Fruit fly (Drosophila melanogaster) whole organism, embryonic: ENCODE measurements around the gene Tpr2.

ENCODE experiments used
- Aef1 ChIP-seq: fragments of 200-800 bp; sonication (Bioruptor generic); IDR thresholded peaks from 3 replicates; pipeline ENCODE4 v1.3.6; 2022; ENCODE audit warnings: missing biosample characterization, missing genetic modification characterization
- Atf-2 ChIP-seq: fragments of 200-800 bp; sonication (Bioruptor generic); optimal IDR thresholded peaks from 2 replicates; lab custom pipeline; 2016; ENCODE audit warnings: missing biosample characterization, missing genetic modification characterization
- CG1024 ChIP-seq: fragments of 200-800 bp; sonication (Bioruptor generic); IDR thresholded peaks from 2 replicates; pipeline ENCODE4 v1.3.6; 2022; ENCODE audit warnings: missing biosample characterization, missing genetic modification characterization
- CG10267 ChIP-seq: fragments of 200-800 bp; sonication (Bioruptor generic); optimal IDR thresholded peaks from 2 replicates; lab custom pipeline; 2018; ENCODE audit warnings: missing biosample characterization, mild to moderate bottlenecking, missing genetic modification characterization, moderate library complexity
- CG10366 ChIP-seq: fragments of 200-800 bp; sonication (Bioruptor generic); IDR thresholded peaks from 2 replicates; pipeline ENCODE4 v1.3.6; 2022; ENCODE audit warnings: missing biosample characterization, missing genetic modification characterization
- CG12104 ChIP-seq: fragments of 200-800 bp; sonication (Bioruptor generic); optimal IDR thresholded peaks from 3 replicates; lab custom pipeline; 2016; ENCODE audit warnings: missing biosample characterization, missing genetic modification characterization
- CG12299 ChIP-seq: fragments of 200-800 bp; sonication (Bioruptor generic); optimal IDR thresholded peaks from 2 replicates; lab custom pipeline; 2018; ENCODE audit warnings: missing biosample characterization, mild to moderate bottlenecking, missing genetic modification characterization
- CG12744 ChIP-seq: fragments of 200-800 bp; sonication (Bioruptor generic); optimal IDR thresholded peaks from 2 replicates; lab custom pipeline; 2016; ENCODE audit warnings: missing biosample characterization, missing genetic modification characterization
- CG14965 ChIP-seq: fragments of 200-800 bp; sonication (Bioruptor generic); optimal IDR thresholded peaks from 2 replicates; lab custom pipeline; 2016; ENCODE audit warnings: missing biosample characterization, missing genetic modification characterization, borderline replicate concordance
- CG17612 ChIP-seq: fragments of 200-800 bp; sonication (Bioruptor generic); IDR thresholded peaks from 2 replicates; pipeline ENCODE4 v1.3.6; 2022; ENCODE audit warnings: missing biosample characterization, missing genetic modification characterization
- CG34376 ChIP-seq: fragments of 200-800 bp; sonication (Bioruptor generic); optimal IDR thresholded peaks from 2 replicates; lab custom pipeline; 2018; ENCODE audit warnings: missing biosample characterization, mild to moderate bottlenecking, missing genetic modification characterization
- CG3838 ChIP-seq: fragments of 200-800 bp; sonication (Bioruptor generic); optimal IDR thresholded peaks from 3 replicates; lab custom pipeline; 2016; ENCODE audit warnings: missing biosample characterization, missing genetic modification characterization
- CG4404 ChIP-seq: fragments of 200-800 bp; sonication (Bioruptor generic); IDR thresholded peaks from 2 replicates; pipeline ENCODE4 v1.3.6; 2022; ENCODE audit warnings: missing biosample characterization, missing genetic modification characterization
- CG7745 ChIP-seq: fragments of 200-800 bp; sonication (Bioruptor generic); optimal IDR thresholded peaks from 2 replicates; lab custom pipeline; 2018; ENCODE audit warnings: missing biosample characterization, mild to moderate bottlenecking, missing genetic modification characterization, moderate library complexity
- CG8290 ChIP-seq, 3 experiments: fragments of 200-800 bp; sonication (Bioruptor generic); optimal IDR thresholded peaks; 2 replicates each; lab custom pipeline; 2016 to 2019; ENCODE audit warnings: missing biosample characterization in 3 of 3, missing genetic modification characterization in 3 of 3, mild to moderate bottlenecking in 2 of 3, moderate library complexity in 1 of 3
- CG9609 ChIP-seq: fragments of 200-800 bp; sonication (Bioruptor generic); optimal IDR thresholded peaks from 3 replicates; lab custom pipeline; 2016; ENCODE audit warnings: missing biosample characterization, missing genetic modification characterization
- D19B ChIP-seq: fragments of 200-800 bp; sonication (Bioruptor generic); optimal IDR thresholded peaks from 2 replicates; lab custom pipeline; 2017; ENCODE audit warnings: missing biosample characterization, mild to moderate bottlenecking, missing genetic modification characterization
- Dbx ChIP-seq: fragments of 200-800 bp; sonication (Bioruptor generic); IDR thresholded peaks from 3 replicates; pipeline ENCODE4 v1.3.6; 2022; ENCODE audit warnings: missing biosample characterization, missing genetic modification characterization
- Dip2 ChIP-seq: fragments of 200-800 bp; sonication (Bioruptor generic); IDR thresholded peaks from 2 replicates; pipeline ENCODE4 v1.3.6; 2022; ENCODE audit warnings: missing biosample characterization, missing genetic modification characterization
- Fer2 ChIP-seq: fragments of 200-800 bp; sonication (Bioruptor generic); optimal IDR thresholded peaks from 2 replicates; lab custom pipeline; 2018; ENCODE audit warnings: missing biosample characterization, mild to moderate bottlenecking, missing genetic modification characterization, moderate library complexity
- Hmr ChIP-seq: fragments of 200-800 bp; sonication (Bioruptor generic); optimal IDR thresholded peaks from 3 replicates; lab custom pipeline; 2017; ENCODE audit warnings: mild to moderate bottlenecking, missing biosample characterization, missing genetic modification reagents, missing genetic modification characterization
- Hr3 ChIP-seq: fragments of 200-800 bp; sonication (Bioruptor generic); optimal IDR thresholded peaks from 3 replicates; lab custom pipeline; 2016; ENCODE audit warnings: missing biosample characterization, missing genetic modification characterization
- Hr78 ChIP-seq, 2 experiments: fragments of 200-800 bp in 1 of 2; fragments of >200 bp in 1 of 2; sonication (Bioruptor generic) in 1 of 2; optimal IDR thresholded peaks; 2 replicates each; lab custom pipeline; 2017 to 2019; ENCODE audit warnings: missing biosample characterization in 2 of 2, missing genetic modification characterization in 2 of 2, mild to moderate bottlenecking in 1 of 2, moderate library complexity in 1 of 2
- Jarid2 ChIP-seq: fragments of 200-800 bp; sonication (Bioruptor generic); optimal IDR thresholded peaks from 3 replicates; lab custom pipeline; 2017; ENCODE audit warnings: mild to moderate bottlenecking, missing biosample characterization, missing genetic modification reagents, missing genetic modification characterization
- NK7.1 ChIP-seq: fragments of 200-800 bp; sonication (Bioruptor generic); optimal IDR thresholded peaks from 3 replicates; lab custom pipeline; 2016; ENCODE audit warnings: missing biosample characterization, missing genetic modification characterization
- Side ChIP-seq: fragments of 200-800 bp; sonication (Bioruptor generic); optimal IDR thresholded peaks from 2 replicates; lab custom pipeline; 2016; ENCODE audit warnings: missing biosample characterization, missing genetic modification characterization
- Sin3A ChIP-seq: fragments of >200 bp; optimal IDR thresholded peaks from 2 replicates; lab custom pipeline; 2018
- Spps ChIP-seq: fragments of 200-800 bp; sonication (Bioruptor generic); optimal IDR thresholded peaks from 2 replicates; lab custom pipeline; 2018; ENCODE audit warnings: missing biosample characterization, mild to moderate bottlenecking, missing genetic modification characterization
- Sry-δ ChIP-seq: fragments of 200-800 bp; sonication (Bioruptor generic); optimal IDR thresholded peaks from 2 replicates; lab custom pipeline; 2016; ENCODE audit warnings: missing biosample characterization, missing genetic modification characterization
- al ChIP-seq: fragments of 200-800 bp; sonication (Bioruptor generic); IDR thresholded peaks from 2 replicates; pipeline ENCODE4 v1.3.6; 2022; ENCODE audit warnings: missing biosample characterization, missing genetic modification characterization
- ara ChIP-seq: fragments of 200-800 bp; sonication (Bioruptor generic); IDR thresholded peaks from 2 replicates; pipeline ENCODE4 v1.3.6; 2022; ENCODE audit warnings: missing biosample characterization, missing genetic modification characterization
- ato ChIP-seq: fragments of 200-800 bp; sonication (Bioruptor generic); IDR thresholded peaks from 2 replicates; pipeline ENCODE4 v1.3.6; 2022; ENCODE audit warnings: missing biosample characterization, missing genetic modification characterization; ENCODE audit not compliant: partially characterized antibody
- cad ChIP-seq: fragments of >200 bp; optimal IDR thresholded peaks from 2 replicates; lab custom pipeline; 2017; ENCODE audit warnings: missing biosample characterization, missing genetic modification characterization
- caup ChIP-seq: fragments of 200-800 bp; sonication (Bioruptor generic); optimal IDR thresholded peaks from 3 replicates; lab custom pipeline; 2017; ENCODE audit warnings: missing biosample characterization, mild to moderate bottlenecking, missing genetic modification characterization, moderate library complexity; ENCODE audit not compliant: severe bottlenecking
- dati ChIP-seq: fragments of 200-800 bp; sonication (Bioruptor generic); IDR thresholded peaks from 2 replicates; pipeline ENCODE4 v1.3.6; 2022; ENCODE audit warnings: missing biosample characterization, missing genetic modification characterization
- dmrt99B ChIP-seq: fragments of 200-800 bp; sonication (Bioruptor generic); optimal IDR thresholded peaks from 2 replicates; lab custom pipeline; 2018; ENCODE audit warnings: missing biosample characterization, mild to moderate bottlenecking, missing genetic modification characterization, moderate library complexity
- gt ChIP-seq: fragments of 200-800 bp; sonication (Bioruptor generic); IDR thresholded peaks from 2 replicates; pipeline ENCODE4 v1.3.6; 2022; ENCODE audit warnings: missing biosample characterization, missing genetic modification characterization
- insv ChIP-seq, 2 experiments: fragments of 200-800 bp; sonication (Bioruptor generic); optimal IDR thresholded peaks; 3 replicates each; lab custom pipeline; 2016 to 2018; ENCODE audit warnings: missing biosample characterization in 2 of 2, missing genetic modification characterization in 2 of 2
- jumu ChIP-seq: fragments of 200-800 bp; sonication (Bioruptor generic); optimal IDR thresholded peaks from 3 replicates; lab custom pipeline; 2016; ENCODE audit warnings: missing biosample characterization, missing genetic modification characterization
- lov ChIP-seq, 2 experiments: fragments of 200-800 bp in 1 of 2; fragments of >200 bp in 1 of 2; sonication (Bioruptor generic) in 1 of 2; IDR thresholded peaks in 1 of 2; optimal IDR thresholded peaks in 1 of 2; 2 replicates in 1 of 2; 3 replicates in 1 of 2; pipeline versions ENCODE4 v1.3.6 to Lab custom; 2017 to 2022; ENCODE audit warnings: missing biosample characterization in 1 of 2, missing genetic modification characterization in 1 of 2
- org-1 ChIP-seq: fragments of 200-800 bp; sonication (Bioruptor generic); optimal IDR thresholded peaks from 2 replicates; lab custom pipeline; 2017; ENCODE audit warnings: missing biosample characterization, missing genetic modification characterization
- peb ChIP-seq: fragments of 200-800 bp; sonication (Bioruptor generic); IDR thresholded peaks from 2 replicates; pipeline ENCODE4 v1.3.6; 2022; ENCODE audit warnings: missing biosample characterization, missing genetic modification characterization
- prd ChIP-seq, 3 experiments: fragments of >200 bp in 2 of 3; fragments of 200-800 bp in 1 of 3; sonication (Bioruptor generic) in 1 of 3; optimal IDR thresholded peaks in 2 of 3; IDR thresholded peaks in 1 of 3; 2 replicates in 2 of 3; 3 replicates in 1 of 3; pipeline versions ENCODE4 v1.3.6 to Lab custom; 2017 to 2022; ENCODE audit warnings: missing biosample characterization in 1 of 3, missing genetic modification characterization in 1 of 3
- psq ChIP-seq: fragments of 200-800 bp; sonication (Bioruptor generic); optimal IDR thresholded peaks from 2 replicates; lab custom pipeline; 2017; ENCODE audit warnings: missing biosample characterization, missing genetic modification characterization
- sisA ChIP-seq: fragments of 200-800 bp; sonication (Bioruptor generic); IDR thresholded peaks from 2 replicates; pipeline ENCODE4 v1.3.6; 2022; ENCODE audit warnings: missing biosample characterization, missing genetic modification characterization
- slp2 ChIP-seq: fragments of 200-800 bp; sonication (Bioruptor generic); optimal IDR thresholded peaks from 2 replicates; lab custom pipeline; 2016; ENCODE audit warnings: missing biosample characterization, missing genetic modification characterization
- stwl ChIP-seq: fragments of 200-800 bp; sonication (Bioruptor generic); optimal IDR thresholded peaks from 3 replicates; lab custom pipeline; 2018; ENCODE audit warnings: missing biosample characterization, mild to moderate bottlenecking, missing genetic modification characterization, moderate library complexity
- tx ChIP-seq: fragments of 200-800 bp; sonication (Bioruptor generic); optimal IDR thresholded peaks from 2 replicates; lab custom pipeline; 2016; ENCODE audit warnings: missing biosample characterization, missing genetic modification characterization
- zf30C ChIP-seq: fragments of 200-800 bp; sonication (Bioruptor generic); optimal IDR thresholded peaks from 3 replicates; lab custom pipeline; 2018; ENCODE audit warnings: missing biosample characterization, mild to moderate bottlenecking, missing genetic modification characterization
- zfh2 ChIP-seq: fragments of 200-800 bp; sonication (Bioruptor generic); optimal IDR thresholded peaks from 2 replicates; lab custom pipeline; 2016; ENCODE audit warnings: missing biosample characterization, missing genetic modification characterization

The Tpr2 gene

dm6 chr2L:16526015-16526518 is 34.7 kb downstream of the Tpr2 start (continued):
- TF ChIP-seq cad (GFP tag; lab: Kevin White, UChicago) (no peak), ara (GFP tag; lab: Robert Waterston, UW) (peak; percentile 45; the same call in 1 of the 2 replicates), Dbx (peak; percentile 67; the same call in 2 of the 3 replicates), Sry-δ (GFP tag; lab: Kevin White, UChicago) (no peak), CG7745 (tag; lab: Kevin White, UChicago) (peak; percentile 96), peb (GFP tag; lab: Robert Waterston, UW) (0 out of 2 replicates have a peak, but pooled peaks have one; percentile 15), Fer2 (no peak), zfh2 (GFP tag; lab: Kevin White, UChicago) (no peak), psq (GFP tag; lab: Kevin White, UChicago) (no peak), CG12104 (GFP tag; lab: Kevin White, UChicago) (no peak), lov (optimal IDR thresholded peaks at IDR 0.05; lab: Kevin White, UChicago) (no peak), lov (GFP tag; IDR thresholded peaks at IDR 0.05; lab: Robert Waterston, UW) (no peak), Dip2 (GFP tag; lab: Robert Waterston, UW) (no peak), CG4404 (no peak), CG17612 (GFP tag; lab: Robert Waterston, UW) (no peak), jumu (GFP tag; lab: Kevin White, UChicago) (no peak), CG10267 (tag; lab: Kevin White, UChicago) (no peak), CG12744 (no peak), Hr3 (GFP tag; lab: Kevin White, UChicago) (no peak), D19B (GFP tag; lab: Kevin White, UChicago) (no peak), CG14965 (no peak), Jarid2 (no peak), stwl (tag; lab: Kevin White, UChicago) (no peak), Spps (tag; lab: Kevin White, UChicago) (no peak), prd (optimal IDR thresholded peaks at IDR 0.05; lab: Kevin White, UChicago) (no peak), prd (GFP tag; IDR thresholded peaks at IDR 0.05; lab: Robert Waterston, UW) (no peak), CG8290 (GFP tag; optimal IDR thresholded peaks at IDR 0.05; lab: Kevin White, UChicago) (no peak), CG8290 (tag; optimal IDR thresholded peaks at IDR 0.05; lab: Kevin White, UChicago) (peak; percentile 18 to 74), CG34376 (peak; percentile 91), slp2 (no peak), CG12299 (no peak), Side (GFP tag; lab: Kevin White, UChicago) (no peak), Atf-2 (GFP tag; lab: Kevin White, UChicago) (no peak), CG9609 (GFP tag; lab: Kevin White, UChicago) (peak; percentile 3), tx (GFP tag; lab: Kevin White, UChicago) (no peak), org-1 (GFP tag; lab: Kevin White, UChicago) (peak; percentile 42), Hmr (GFP tag; lab: Kevin White, UChicago) (peak; percentile 45), sisA (GFP tag; lab: Robert Waterston, UW) (no peak), Sin3A (no peak), al (GFP tag; lab: Robert Waterston, UW) (no peak), insv (GFP tag; optimal IDR thresholded peaks at IDR 0.05; lab: Kevin White, UChicago) (no peak), zf30C (GFP tag; lab: Kevin White, UChicago) (no peak), Aef1 (peak; percentile 96), dmrt99B (tag; lab: Kevin White, UChicago) (peak; percentile 15), CG10366 (GFP tag; lab: Robert Waterston, UW) (no peak), CG1024 (no peak), dati (GFP tag; lab: Robert Waterston, UW) (no peak), Hr78 (GFP tag; optimal IDR thresholded peaks at IDR 0.05; lab: Kevin White, UChicago) (peak in 1 of 2 experiments; percentile 73), ato (GFP tag; lab: Robert Waterston, UW) (no peak), NK7.1 (no peak), gt (GFP tag; lab: Robert Waterston, UW) (no peak), caup (peak; percentile 48), CG3838 (GFP tag; lab: Kevin White, UChicago) (peak; percentile 86)
